Fruit fly (Drosophila melanogaster) whole organism, embryonic: ENCODE measurements around the gene hng2.

ENCODE experiments used
- Atf3 ChIP-seq: fragments of 200-800 bp; sonication (Bioruptor generic); optimal IDR thresholded peaks from 3 replicates; lab custom pipeline; 2016; ENCODE audit warnings: missing biosample characterization, missing genetic modification characterization
- CG10565 ChIP-seq: fragments of 200-800 bp; sonication (Bioruptor generic); optimal IDR thresholded peaks from 3 replicates; lab custom pipeline; 2016; ENCODE audit warnings: missing biosample characterization, mild to moderate bottlenecking, missing genetic modification characterization
- CG11247 ChIP-seq: fragments of 200-800 bp; sonication (Bioruptor generic); IDR thresholded peaks from 2 replicates; pipeline ENCODE4 v1.3.6; 2022; ENCODE audit warnings: missing biosample characterization, missing genetic modification characterization
- CG1233 ChIP-seq: fragments of 200-800 bp; sonication (Bioruptor generic); optimal IDR thresholded peaks from 4 replicates; lab custom pipeline; 2018; ENCODE audit warnings: missing biosample characterization, mild to moderate bottlenecking, missing genetic modification characterization
- CG13424 ChIP-seq: fragments of 200-800 bp; sonication (Bioruptor generic); optimal IDR thresholded peaks from 2 replicates; lab custom pipeline; 2019; ENCODE audit warnings: missing biosample characterization, mild to moderate bottlenecking, missing genetic modification characterization, moderate library complexity
- CG13624 ChIP-seq: fragments of 200-800 bp; sonication (Bioruptor generic); optimal IDR thresholded peaks from 2 replicates; lab custom pipeline; 2016; ENCODE audit warnings: missing biosample characterization, missing genetic modification characterization
- CG14860 ChIP-seq: fragments of 200-800 bp; sonication (Bioruptor generic); IDR thresholded peaks from 3 replicates; pipeline ENCODE4 v1.3.6; 2022; ENCODE audit warnings: missing biosample characterization, missing genetic modification characterization; ENCODE audit not compliant: partially characterized antibody
- CG17328 ChIP-seq: fragments of 200-800 bp; sonication (Bioruptor generic); IDR thresholded peaks from 2 replicates; pipeline ENCODE4 v1.3.6; 2022; ENCODE audit warnings: missing biosample characterization, missing genetic modification characterization
- CG18476 ChIP-seq: fragments of 200-800 bp; sonication (Bioruptor generic); optimal IDR thresholded peaks from 2 replicates; lab custom pipeline; 2016; ENCODE audit warnings: missing biosample characterization, mild to moderate bottlenecking, missing genetic modification characterization
- CG18764 ChIP-seq: fragments of 200-800 bp; sonication (Bioruptor generic); optimal IDR thresholded peaks from 3 replicates; lab custom pipeline; 2016; ENCODE audit warnings: missing biosample characterization, missing genetic modification characterization
- CG2712 ChIP-seq: fragments of 200-800 bp; optimal IDR thresholded peaks from 3 replicates; lab custom pipeline; 2019; ENCODE audit warnings: missing biosample characterization, mild to moderate bottlenecking, missing genetic modification characterization, moderate library complexity
- CG30431 ChIP-seq: fragments of 200-800 bp; sonication (Bioruptor generic); optimal IDR thresholded peaks from 2 replicates; lab custom pipeline; 2017; ENCODE audit warnings: missing biosample characterization, missing genetic modification characterization
- CG3163 ChIP-seq: fragments of 200-800 bp; sonication (Bioruptor generic); optimal IDR thresholded peaks from 3 replicates; lab custom pipeline; 2016; ENCODE audit warnings: missing biosample characterization, missing genetic modification characterization
- CG3726 ChIP-seq: fragments of 200-800 bp; sonication (Bioruptor generic); IDR thresholded peaks from 3 replicates; pipeline ENCODE4, ENCODE4 v1.3.6; 2022; ENCODE audit warnings: missing biosample characterization, missing genetic modification characterization
- CG3838 ChIP-seq: fragments of 200-800 bp; sonication (Bioruptor generic); optimal IDR thresholded peaks from 3 replicates; lab custom pipeline; 2016; ENCODE audit warnings: missing biosample characterization, missing genetic modification characterization
- CG5245 ChIP-seq: fragments of 200-800 bp; sonication (Bioruptor generic); optimal IDR thresholded peaks from 3 replicates; lab custom pipeline; 2016; ENCODE audit warnings: missing biosample characterization, missing genetic modification characterization
- CG6272 ChIP-seq: fragments of 200-800 bp; sonication (Bioruptor generic); IDR thresholded peaks from 2 replicates; pipeline ENCODE4 v1.3.6; 2022; ENCODE audit warnings: missing biosample characterization, missing genetic modification characterization
- CG7745 ChIP-seq: fragments of 200-800 bp; sonication (Bioruptor generic); optimal IDR thresholded peaks from 2 replicates; lab custom pipeline; 2018; ENCODE audit warnings: missing biosample characterization, mild to moderate bottlenecking, missing genetic modification characterization, moderate library complexity
- Camta ChIP-seq: fragments of 200-800 bp; sonication (Bioruptor generic); optimal IDR thresholded peaks from 2 replicates; lab custom pipeline; 2016; ENCODE audit warnings: missing biosample characterization, missing genetic modification characterization
- Dad ChIP-seq: fragments of 200-800 bp; sonication (Bioruptor generic); optimal IDR thresholded peaks from 3 replicates; lab custom pipeline; 2016; ENCODE audit warnings: missing biosample characterization, missing genetic modification characterization
- Dip3 ChIP-seq: fragments of 200-800 bp; sonication (Bioruptor generic); optimal IDR thresholded peaks from 3 replicates; lab custom pipeline; 2016; ENCODE audit warnings: missing biosample characterization, missing genetic modification characterization
- Dp ChIP-seq: fragments of 200-800 bp; sonication (Bioruptor generic); optimal IDR thresholded peaks from 2 replicates; lab custom pipeline; 2018; ENCODE audit warnings: missing biosample characterization, mild to moderate bottlenecking, missing genetic modification characterization, moderate library complexity
- H15 ChIP-seq: fragments of 200-800 bp; sonication (Bioruptor generic); IDR thresholded peaks from 3 replicates; pipeline ENCODE4 v1.3.6; 2022; ENCODE audit warnings: missing biosample characterization, missing genetic modification characterization
- MBD-R2 ChIP-seq: fragments of 200-800 bp; sonication (Bioruptor generic); IDR thresholded peaks from 2 replicates; pipeline ENCODE4 v1.3.6; 2022; ENCODE audit warnings: missing biosample characterization, missing genetic modification characterization
- NC2α ChIP-seq: fragments of 200-800 bp; sonication (Bioruptor generic); optimal IDR thresholded peaks from 2 replicates; lab custom pipeline; 2016; ENCODE audit warnings: missing biosample characterization, missing genetic modification characterization
- PHDP ChIP-seq: fragments of 200-800 bp; sonication (Bioruptor generic); optimal IDR thresholded peaks from 3 replicates; lab custom pipeline; 2018; ENCODE audit warnings: missing biosample characterization, mild to moderate bottlenecking, missing genetic modification characterization, moderate library complexity
- Tbp ChIP-seq: fragments of >200 bp; optimal IDR thresholded peaks from 2 replicates; lab custom pipeline; 2018; ENCODE audit warnings: missing biosample characterization, missing genetic modification characterization
- YL-1 ChIP-seq: fragments of 200-800 bp; sonication (Bioruptor generic); optimal IDR thresholded peaks from 3 replicates; lab custom pipeline; 2017; ENCODE audit warnings: missing biosample characterization, mild to moderate bottlenecking, missing genetic modification characterization
- al ChIP-seq: fragments of 200-800 bp; sonication (Bioruptor generic); IDR thresholded peaks from 2 replicates; pipeline ENCODE4 v1.3.6; 2022; ENCODE audit warnings: missing biosample characterization, missing genetic modification characterization
- amos ChIP-seq: fragments of 200-800 bp; sonication (Bioruptor generic); IDR thresholded peaks from 2 replicates; pipeline ENCODE4 v1.3.6; 2022; ENCODE audit warnings: missing biosample characterization, missing genetic modification characterization; ENCODE audit not compliant: partially characterized antibody
- ash1 ChIP-seq: fragments of 200-800 bp; sonication (Bioruptor generic); optimal IDR thresholded peaks from 2 replicates; lab custom pipeline; 2018; ENCODE audit warnings: missing biosample characterization, mild to moderate bottlenecking, missing genetic modification characterization
- chn ChIP-seq: fragments of 200-800 bp; sonication (Bioruptor generic); optimal IDR thresholded peaks from 2 replicates; lab custom pipeline; 2016; ENCODE audit warnings: missing biosample characterization, missing genetic modification characterization
- ci ChIP-seq: fragments of 200-800 bp; sonication (Bioruptor generic); IDR thresholded peaks from 3 replicates; pipeline ENCODE4 v1.3.6; 2022; ENCODE audit warnings: missing biosample characterization, missing genetic modification characterization
- crol ChIP-seq: fragments of 200-800 bp; sonication (Bioruptor generic); IDR thresholded peaks from 2 replicates; pipeline ENCODE4 v1.3.6; 2022; ENCODE audit warnings: missing biosample characterization, missing genetic modification characterization
- dati ChIP-seq: fragments of 200-800 bp; sonication (Bioruptor generic); IDR thresholded peaks from 2 replicates; pipeline ENCODE4 v1.3.6; 2022; ENCODE audit warnings: missing biosample characterization, missing genetic modification characterization
- dm ChIP-seq: fragments of 200-800 bp; sonication (Bioruptor generic); optimal IDR thresholded peaks from 3 replicates; lab custom pipeline; 2016; ENCODE audit warnings: missing biosample characterization, missing genetic modification characterization
- eyg ChIP-seq: fragments of 200-800 bp; sonication (Bioruptor generic); optimal IDR thresholded peaks from 3 replicates; lab custom pipeline; 2016; ENCODE audit warnings: missing biosample characterization, missing genetic modification characterization
- fd96Cb ChIP-seq: fragments of 200-800 bp; sonication (Bioruptor generic); optimal IDR thresholded peaks from 2 replicates; lab custom pipeline; 2018; ENCODE audit warnings: missing biosample characterization, mild to moderate bottlenecking, missing genetic modification characterization, moderate library complexity
- her ChIP-seq: fragments of 200-800 bp; sonication (Bioruptor generic); optimal IDR thresholded peaks from 2 replicates; lab custom pipeline; 2016; ENCODE audit warnings: missing biosample characterization, missing genetic modification characterization
- ind ChIP-seq: fragments of 200-800 bp; sonication (Bioruptor generic); optimal IDR thresholded peaks from 3 replicates; lab custom pipeline; 2016; ENCODE audit warnings: missing biosample characterization, missing genetic modification characterization
- kay ChIP-seq: fragments of 200-800 bp; sonication (Bioruptor generic); optimal IDR thresholded peaks from 2 replicates; lab custom pipeline; 2016; ENCODE audit warnings: missing biosample characterization, missing genetic modification characterization
- nerfin-1 ChIP-seq: fragments of 200-800 bp; sonication (Bioruptor generic); optimal IDR thresholded peaks from 3 replicates; lab custom pipeline; 2019; ENCODE audit warnings: missing biosample characterization, mild to moderate bottlenecking, missing genetic modification characterization, moderate library complexity
- onecut ChIP-seq: fragments of 200-800 bp; sonication (Bioruptor generic); IDR thresholded peaks from 2 replicates; pipeline ENCODE4 v1.3.6; 2022; ENCODE audit warnings: missing biosample characterization, missing genetic modification characterization
- pfk ChIP-seq: fragments of 200-800 bp; sonication (Bioruptor generic); optimal IDR thresholded peaks from 2 replicates; lab custom pipeline; 2018; ENCODE audit warnings: missing biosample characterization, mild to moderate bottlenecking, missing genetic modification characterization, moderate library complexity
- schlank ChIP-seq: fragments of 200-800 bp; sonication (Bioruptor generic); optimal IDR thresholded peaks from 2 replicates; lab custom pipeline; 2018; ENCODE audit warnings: missing biosample characterization, mild to moderate bottlenecking, missing genetic modification characterization
- slp2 ChIP-seq: fragments of 200-800 bp; sonication (Bioruptor generic); optimal IDR thresholded peaks from 2 replicates; lab custom pipeline; 2016; ENCODE audit warnings: missing biosample characterization, missing genetic modification characterization
- stwl ChIP-seq: fragments of 200-800 bp; sonication (Bioruptor generic); optimal IDR thresholded peaks from 3 replicates; lab custom pipeline; 2018; ENCODE audit warnings: missing biosample characterization, mild to moderate bottlenecking, missing genetic modification characterization, moderate library complexity
- trh ChIP-seq: fragments of 200-800 bp; sonication (Bioruptor generic); optimal IDR thresholded peaks from 2 replicates; lab custom pipeline; 2016; ENCODE audit warnings: missing biosample characterization, missing genetic modification characterization
- ttk ChIP-seq: fragments of 200-800 bp; sonication (Bioruptor generic); IDR thresholded peaks from 2 replicates; pipeline ENCODE4 v2.1.2; 2022; ENCODE audit warnings: missing biosample characterization, missing genetic modification characterization
- wor ChIP-seq: fragments of 200-800 bp; sonication (Bioruptor generic); IDR thresholded peaks from 2 replicates; pipeline ENCODE4 v1.3.6; 2022; ENCODE audit warnings: missing biosample characterization, missing genetic modification characterization
- zen ChIP-seq: fragments of 200-800 bp; sonication (Bioruptor generic); optimal IDR thresholded peaks from 3 replicates; lab custom pipeline; 2018; ENCODE audit warnings: missing biosample characterization, mild to moderate bottlenecking, missing genetic modification characterization, moderate library complexity

hng2 gene

dm6 chr3R:8811323-8811936, 5.3 kb downstream of the hng2 start (continued):
- TF ChIP-seq CG6272 = peak; percentile 96
- peak; percentile 98 for TF ChIP-seq H15
- TF ChIP-seq CG3838 (GFP tag; lab: Kevin White, UChicago) = peak; percentile 95
- peak; percentile 96 for TF ChIP-seq onecut (GFP tag; lab: Robert Waterston, UW)
- TF ChIP-seq CG18476 = peak; percentile 97
- TF ChIP-seq slp2 (GFP tag; lab: Kevin White, UChicago) = peak; percentile 96
- TF ChIP-seq zen = peak; percentile 96
- TF ChIP-seq amos (GFP tag; lab: Robert Waterston, UW) = no peak; the same call in 1 of the 2 replicates
- TF ChIP-seq YL-1 (GFP tag; lab: Kevin White, UChicago) = peak; percentile 95
- TF ChIP-seq kay (GFP tag; lab: Kevin White, UChicago) = peak; percentile 98
- peak; percentile 98 for TF ChIP-seq CG5245 (GFP tag; lab: Kevin White, UChicago)
- TF ChIP-seq ci (GFP tag; lab: Robert Waterston, UW) = peak; percentile 99
- peak; percentile 37 for TF ChIP-seq Dp (GFP tag; lab: Kevin White, UChicago)
- peak; percentile 98 for TF ChIP-seq eyg
- peak; percentile 96 for TF ChIP-seq her (GFP tag; lab: Kevin White, UChicago)
- TF ChIP-seq Camta (GFP tag; lab: Kevin White, UChicago) = peak; percentile 99
- peak; percentile 96 for TF ChIP-seq wor (GFP tag; lab: Robert Waterston, UW)
- TF ChIP-seq NC2α (GFP tag; lab: Kevin White, UChicago) = peak; percentile 98
- TF ChIP-seq CG7745 (tag; lab: Kevin White, UChicago) = peak; percentile 89
- peak; percentile 98 for TF ChIP-seq ttk (GFP tag; lab: Robert Waterston, UW)
- TF ChIP-seq nerfin-1 (tag; lab: Kevin White, UChicago) = peak; percentile 96
- peak; percentile 97 for TF ChIP-seq CG30431 (GFP tag; lab: Kevin White, UChicago)
- TF ChIP-seq CG3163 (GFP tag; lab: Kevin White, UChicago) = peak; percentile 92
- no peak for TF ChIP-seq Tbp (GFP tag; lab: Kevin White, UChicago)
- TF ChIP-seq CG13424 = peak; percentile 99
- TF ChIP-seq pfk (GFP tag; lab: Kevin White, UChicago) = peak; percentile 45
- TF ChIP-seq CG3726 (GFP tag; lab: Robert Waterston, UW) = peak; percentile 97
- TF ChIP-seq stwl = peak; percentile 61
- TF ChIP-seq CG10565 = peak; percentile 95
- peak; percentile 97 for TF ChIP-seq CG18764
- TF ChIP-seq Dad (GFP tag; lab: Kevin White, UChicago) = peak; percentile 99
- TF ChIP-seq CG14860 (GFP tag; lab: Robert Waterston, UW) = no peak
- peak; percentile 98 for TF ChIP-seq dm (GFP tag; lab: Kevin White, UChicago)
- TF ChIP-seq Dip3 = peak; percentile 99
- TF ChIP-seq fd96Cb (tag; lab: Kevin White, UChicago) = peak; percentile 99
- TF ChIP-seq CG17328 (GFP tag; lab: Robert Waterston, UW) = peak; percentile 98
- TF ChIP-seq Atf3 (GFP tag; lab: Kevin White, UChicago) = peak; percentile 98
- peak; percentile 94 for TF ChIP-seq dati
- peak; percentile 99 for TF ChIP-seq CG2712 (tag; lab: Kevin White, UChicago)
- TF ChIP-seq schlank (tag; lab: Kevin White, UChicago) = peak; percentile 99
- peak; percentile 94 for TF ChIP-seq ash1
- peak; percentile 98 for TF ChIP-seq CG1233
- peak; percentile 99 for TF ChIP-seq chn (GFP tag; lab: Kevin White, UChicago)
- TF ChIP-seq CG13624 (GFP tag; lab: Kevin White, UChicago) = peak; percentile 99
- TF ChIP-seq trh = peak; percentile 97
- peak; percentile 97 for TF ChIP-seq crol
- TF ChIP-seq PHDP (tag; lab: Kevin White, UChicago) = peak; percentile 99
- TF ChIP-seq CG11247 (GFP tag; lab: Robert Waterston, UW) = peak; percentile 99
- TF ChIP-seq ind (GFP tag; lab: Kevin White, UChicago) = peak; percentile 99
- peak; percentile 99 for TF ChIP-seq al (GFP tag; lab: Robert Waterston, UW)
- TF ChIP-seq MBD-R2 (GFP tag; lab: Robert Waterston, UW) = peak; percentile 99
